Fruit fly (Drosophila melanogaster) whole organism, wandering third instar larva: ENCODE measurements around the gene Ccp84Af.

ENCODE experiments used
- CG9705 ChIP-seq: fragments of 200-800 bp; sonication (Bioruptor generic); optimal IDR thresholded peaks from 2 replicates; lab custom pipeline; 2018; ENCODE audit warnings: missing biosample characterization, mild to moderate bottlenecking, missing genetic modification characterization
- Dfd ChIP-seq: fragments of >200 bp; optimal IDR thresholded peaks from 2 replicates; lab custom pipeline; 2017; ENCODE audit warnings: missing biosample characterization, missing genetic modification characterization
- Dif ChIP-seq: fragments of 200-275, 200-300 bp; sonication (Bioruptor generic); optimal IDR thresholded peaks from 2 replicates; lab custom pipeline; 2018; ENCODE audit warnings: missing biosample characterization, missing genetic modification characterization; ENCODE audit not compliant: partially characterized antibody
- GATAd ChIP-seq: sonication (Bioruptor generic); optimal IDR thresholded peaks from 2 replicates; lab custom pipeline; 2016; ENCODE audit warnings: missing biosample characterization, missing genetic modification characterization
- HLH106 ChIP-seq: fragments of 200-800 bp; optimal IDR thresholded peaks from 3 replicates; lab custom pipeline; 2019; ENCODE audit warnings: missing biosample characterization, mild to moderate bottlenecking, missing genetic modification characterization, moderate library complexity
- Hnf4 ChIP-seq: fragments of 200-800 bp; sonication (Bioruptor generic); optimal IDR thresholded peaks from 2 replicates; lab custom pipeline; 2016; ENCODE audit warnings: missing biosample characterization, mild to moderate bottlenecking, missing genetic modification characterization
- Hr78 ChIP-seq: fragments of >200 bp; optimal IDR thresholded peaks from 2 replicates; lab custom pipeline; 2017; ENCODE audit warnings: missing biosample characterization, missing genetic modification characterization
- Jra ChIP-seq: sonication (Bioruptor generic); optimal IDR thresholded peaks from 2 replicates; lab custom pipeline; 2016; ENCODE audit warnings: missing biosample characterization, missing genetic modification characterization
- Mio ChIP-seq: sonication (Bioruptor generic); optimal IDR thresholded peaks from 2 replicates; lab custom pipeline; 2016; ENCODE audit warnings: missing biosample characterization, missing genetic modification characterization
- Myc ChIP-seq: fragments of >200 bp; optimal IDR thresholded peaks from 2 replicates; lab custom pipeline; 2017
- N ChIP-seq: fragments of >200 bp; optimal IDR thresholded peaks from 2 replicates; lab custom pipeline; 2018; ENCODE audit warnings: missing biosample characterization, missing external identifiers, missing genetic modification characterization
- OdsH ChIP-seq: fragments of 200-800 bp; sonication (Bioruptor generic); optimal IDR thresholded peaks from 2 replicates; lab custom pipeline; 2016; ENCODE audit warnings: missing biosample characterization, mild to moderate bottlenecking, missing genetic modification characterization
- Rel ChIP-seq, 2 experiments: fragments of 200-800 bp; sonication (Bioruptor generic) in 1 of 2; optimal IDR thresholded peaks; 2 replicates in 1 of 2; 3 replicates in 1 of 2; lab custom pipeline; 2016 to 2019; ENCODE audit warnings: mild to moderate bottlenecking in 2 of 2, missing biosample characterization in 2 of 2, missing genetic modification characterization in 2 of 2, moderate library complexity in 1 of 2
- Vsx2 ChIP-seq: fragments of 200-300, 225-300 bp; sonication (Bioruptor generic); optimal IDR thresholded peaks from 2 replicates; lab custom pipeline; 2018; ENCODE audit warnings: missing biosample characterization, missing genetic modification characterization; ENCODE audit not compliant: partially characterized antibody
- br ChIP-seq: fragments of 200-800 bp; sonication (Bioruptor generic); optimal IDR thresholded peaks from 2 replicates; lab custom pipeline; 2016; ENCODE audit warnings: missing biosample characterization, missing genetic modification characterization
- dl ChIP-seq, 2 experiments: fragments of 175-275, 200-275 bp in 1 of 2; fragments of 200-275 bp in 1 of 2; sonication (Bioruptor generic); optimal IDR thresholded peaks; lab custom pipeline; 2018; ENCODE audit warnings: mild to moderate bottlenecking in 2 of 2, missing biosample characterization in 2 of 2, missing genetic modification characterization in 2 of 2, moderate library complexity in 2 of 2; ENCODE audit not compliant: partially characterized antibody in 2 of 2, insufficient read depth in 1 of 2
- dsf ChIP-seq: sonication (Bioruptor generic); optimal IDR thresholded peaks from 2 replicates; lab custom pipeline; 2016; ENCODE audit warnings: missing biosample characterization, missing genetic modification characterization, borderline replicate concordance
- ey ChIP-seq: fragments of 200-800 bp; sonication (Bioruptor generic); optimal IDR thresholded peaks from 2 replicates; lab custom pipeline; 2016; ENCODE audit warnings: missing biosample characterization, missing genetic modification characterization
- foxo ChIP-seq, 2 experiments: fragments of 200-800 bp; sonication (Bioruptor generic); optimal IDR thresholded peaks; 2 replicates in 1 of 2; 3 replicates in 1 of 2; lab custom pipeline; 2016 to 2017; ENCODE audit warnings: missing biosample characterization in 2 of 2, missing genetic modification characterization in 2 of 2
- h ChIP-seq: fragments of 200-800 bp; sonication (Bioruptor generic); optimal IDR thresholded peaks from 3 replicates; lab custom pipeline; 2016; ENCODE audit warnings: missing biosample characterization, mild to moderate bottlenecking, missing genetic modification characterization
- jim ChIP-seq: fragments of 175-275, 200-325 bp; sonication (Bioruptor generic); optimal IDR thresholded peaks from 2 replicates; lab custom pipeline; 2016; ENCODE audit warnings: missing biosample characterization, mild to moderate bottlenecking, missing genetic modification characterization
- lola ChIP-seq: fragments of >200 bp; optimal IDR thresholded peaks from 2 replicates; lab custom pipeline; 2017; ENCODE audit warnings: missing biosample characterization, missing genetic modification characterization
- pan ChIP-seq: fragments of >200 bp; optimal IDR thresholded peaks from 2 replicates; lab custom pipeline; 2017
- psq ChIP-seq: fragments of 200-800 bp; sonication (Bioruptor generic); optimal IDR thresholded peaks from 3 replicates; lab custom pipeline; 2017; ENCODE audit warnings: missing biosample characterization, mild to moderate bottlenecking, missing genetic modification characterization, moderate library complexity
- rgr ChIP-seq: fragments of 200-800 bp; sonication (Bioruptor generic); optimal IDR thresholded peaks from 3 replicates; lab custom pipeline; 2016; ENCODE audit warnings: missing biosample characterization, mild to moderate bottlenecking, missing genetic modification characterization
- sage ChIP-seq: fragments of 200-800 bp; sonication (Bioruptor generic); optimal IDR thresholded peaks from 2 replicates; lab custom pipeline; 2016; ENCODE audit warnings: missing biosample characterization, mild to moderate bottlenecking, missing genetic modification characterization
- sv ChIP-seq: fragments of 200-800 bp; sonication (Bioruptor generic); optimal IDR thresholded peaks from 3 replicates; lab custom pipeline; 2016; ENCODE audit warnings: missing biosample characterization, missing genetic modification characterization
- tai ChIP-seq: sonication (Bioruptor generic); optimal IDR thresholded peaks from 2 replicates; lab custom pipeline; 2016; ENCODE audit warnings: missing biosample characterization, missing genetic modification characterization
- woc ChIP-seq: sonication (Bioruptor generic); optimal IDR thresholded peaks from 2 replicates; lab custom pipeline; 2016; ENCODE audit warnings: missing biosample characterization, mild to moderate bottlenecking, missing genetic modification characterization

Ccp84Af gene

DNA sequence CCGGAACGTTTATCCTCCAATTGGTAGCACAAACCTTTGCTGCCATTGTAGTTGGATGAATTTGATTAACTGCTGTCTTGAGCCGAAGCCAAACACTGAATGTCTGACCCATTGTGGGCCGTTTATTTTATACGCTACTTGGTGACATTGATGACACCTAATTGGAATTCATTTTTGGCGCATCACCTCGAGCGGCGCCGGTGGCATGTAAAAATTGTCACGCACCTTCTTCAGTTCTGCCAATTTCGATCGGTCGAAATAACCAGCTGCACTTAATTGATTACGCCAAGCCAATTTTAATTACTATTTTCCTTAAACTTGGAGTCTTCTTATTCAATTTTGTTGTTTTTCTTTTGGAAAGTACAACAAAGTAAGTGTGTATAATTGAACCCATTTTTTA lies 1.6 kb upstream of the Ccp84Af start, which contains the start of gene Ccp84Ae:
TSS of gene Ccp84Ae (minus strand) at position 101 of the 400 bp plus-strand sequence.
- TF ChIP-seq CG9705 (GFP tag; lab: Kevin White, UChicago) (no peak), pan (no peak), Mio (GFP tag; lab: Kevin White, UChicago) (no peak), Jra (GFP tag; lab: Kevin White, UChicago) (no peak), sv (no peak), Dfd (GFP tag; lab: Kevin White, UChicago) (no peak), OdsH (GFP tag; lab: Kevin White, UChicago) (no peak)
- TF ChIP-seq, all 38 proteins: peak for 0

DNA sequence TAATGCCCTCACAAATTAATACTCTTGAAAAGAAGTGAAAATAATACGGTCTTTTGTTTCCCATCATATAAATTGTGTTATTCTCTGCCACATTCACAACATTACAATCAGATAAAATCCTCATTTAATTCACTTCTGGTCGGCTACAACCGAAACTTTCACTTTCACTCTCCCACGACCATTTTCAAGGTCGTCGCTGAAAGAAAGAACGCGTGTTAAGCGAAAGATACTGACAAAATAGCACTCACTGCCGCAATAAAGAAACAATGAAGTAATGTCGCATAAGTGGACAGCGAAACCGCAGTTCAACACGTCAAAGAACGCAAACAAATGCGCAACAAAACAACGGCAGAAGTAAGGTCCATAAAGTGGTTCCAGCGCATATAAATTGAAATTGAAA lies 1.9 kb downstream of the Ccp84Af start:
- no peak for TF ChIP-seq Dfd (GFP tag; lab: Kevin White, UChicago)
- TF ChIP-seq Hr78 (GFP tag; lab: Kevin White, UChicago), result no peak
- TF ChIP-seq dl (GFP tag; optimal IDR thresholded peaks at IDR 0.05; lab: Kevin White, UChicago; ENCODE audit: insufficient read depth in 1 of 2, partially characterized antibody in 2 of 2), result no peak
- TF ChIP-seq foxo (GFP tag; optimal IDR thresholded peaks at IDR 0.05; lab: Kevin White, UChicago), result no peak
- no peak for TF ChIP-seq sage (GFP tag; lab: Kevin White, UChicago)

DNA sequence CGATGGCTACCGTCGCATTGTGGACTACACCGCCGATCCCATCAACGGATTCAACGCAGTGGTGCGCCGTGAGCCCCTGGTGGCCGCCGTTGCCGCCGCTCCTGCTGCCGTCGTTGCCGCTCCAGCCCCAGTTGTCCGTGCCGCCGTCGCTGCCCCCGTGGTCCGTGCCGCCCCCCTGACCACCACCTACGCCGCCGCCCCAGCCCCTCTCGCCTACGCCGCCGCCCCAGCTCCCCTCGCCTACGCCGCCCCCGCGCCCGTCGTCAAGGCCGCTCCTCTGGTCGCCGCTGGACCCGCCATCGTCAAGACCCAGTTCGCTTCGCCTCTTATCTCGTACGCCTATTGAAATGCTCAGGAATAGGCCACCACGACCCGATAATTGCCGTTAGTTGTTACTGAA lies 2.8 kb downstream of the Ccp84Af start:
- TF ChIP-seq Dfd (GFP tag; lab: Kevin White, UChicago) (peak; percentile 85), sv (no peak)

DNA sequence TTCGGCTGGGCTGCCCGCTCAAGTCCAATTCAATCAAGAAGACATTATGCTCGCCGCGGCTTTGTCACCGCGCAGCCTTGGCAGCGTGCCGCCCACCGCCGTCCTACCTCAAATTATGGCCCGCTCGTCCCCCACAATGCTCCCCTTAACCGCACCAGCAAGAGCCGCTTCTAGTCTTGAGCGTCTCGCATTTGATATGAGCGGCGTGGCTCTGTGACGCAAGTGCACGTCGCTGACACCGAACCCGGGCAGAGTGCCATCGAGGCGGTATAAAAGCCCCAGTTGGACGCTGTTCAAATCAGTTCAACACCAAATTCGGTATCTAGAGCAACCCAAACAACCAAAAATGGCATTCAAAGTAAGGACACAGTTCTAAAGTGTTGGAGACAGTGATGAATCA lies 3.6 kb downstream of the Ccp84Af start, which contains the start of gene Ccp84Ag:
TSS of gene Ccp84Ag (plus strand) at position 301 of the 400 bp plus-strand sequence.
- TF ChIP-seq Rel (GFP tag; optimal IDR thresholded peaks at IDR 0.05; lab: Kevin White, UChicago) (no peak), Rel (tag; optimal IDR thresholded peaks at IDR 0.05; lab: Kevin White, UChicago) (no peak), Myc (lab: Kevin White, UChicago) (no peak), psq (GFP tag; lab: Kevin White, UChicago) (no peak), lola (GFP tag; lab: Kevin White, UChicago) (no peak), dl (GFP tag; optimal IDR thresholded peaks at IDR 0.05; lab: Kevin White, UChicago; ENCODE audit: insufficient read depth in 1 of 2, partially characterized antibody in 2 of 2) (no peak), Dfd (GFP tag; lab: Kevin White, UChicago) (no peak), woc (no peak), dsf (no peak), ey (GFP tag; lab: Kevin White, UChicago) (no peak)

DNA sequence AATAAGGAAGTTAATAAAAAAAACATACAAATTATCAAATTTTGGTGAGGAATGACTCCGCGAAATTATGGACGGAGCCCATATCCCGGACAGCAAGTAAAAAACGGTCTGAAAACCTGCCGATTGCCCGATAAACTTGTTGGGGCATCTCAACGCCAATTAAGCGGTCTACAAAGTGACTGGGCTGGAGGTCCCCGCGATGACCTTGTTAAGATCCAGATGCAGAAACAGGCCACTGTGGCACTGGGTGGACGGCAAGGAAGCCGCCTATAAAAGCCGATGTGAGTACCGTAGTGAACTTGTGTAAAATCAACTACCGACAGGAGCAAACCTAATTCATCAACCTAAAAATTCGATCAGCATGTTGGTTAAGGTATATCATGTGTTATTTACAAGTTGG lies 5.9 kb downstream of the Ccp84Af start, which contains the start of gene Edg84A:
TSS of gene Edg84A (plus strand) at position 301 of the 400 bp plus-strand sequence.
- TF ChIP-seq HLH106 (tag; lab: Kevin White, UChicago) (no peak), woc (no peak), psq (GFP tag; lab: Kevin White, UChicago) (no peak), Vsx2 (GFP tag; lab: Kevin White, UChicago) (no peak), Jra (GFP tag; lab: Kevin White, UChicago) (no peak), rgr (no peak), dl (GFP tag; optimal IDR thresholded peaks at IDR 0.05; lab: Kevin White, UChicago; ENCODE audit: insufficient read depth in 1 of 2, partially characterized antibody in 2 of 2) (no peak), sv (no peak), h (GFP tag; lab: Kevin White, UChicago) (no peak), lola (GFP tag; lab: Kevin White, UChicago) (no peak)
- TF ChIP-seq, all 38 proteins: peak for 0

DNA sequence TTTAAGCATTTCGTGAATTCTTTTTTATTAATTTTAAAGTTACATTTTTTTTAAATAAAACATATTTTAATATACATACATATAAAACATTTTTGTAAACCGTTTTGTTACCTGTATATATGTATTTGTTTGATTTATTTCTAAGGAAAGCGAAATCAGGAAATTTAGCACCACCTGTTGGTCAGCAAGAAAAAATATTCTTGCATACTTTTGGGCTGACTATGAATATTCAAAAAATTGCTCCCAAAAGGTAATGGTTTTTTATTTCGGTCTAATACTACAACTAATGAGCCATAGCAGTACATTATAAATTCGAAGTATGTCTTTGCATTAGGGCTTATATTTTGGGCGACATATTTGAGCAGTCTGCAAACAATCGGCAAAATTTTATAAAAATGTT lies 6.4 kb downstream of the Ccp84Af start:
- TF ChIP-seq Myc (lab: Kevin White, UChicago) (peak; percentile 15), br (GFP tag; lab: Kevin White, UChicago) (no peak), lola (GFP tag; lab: Kevin White, UChicago) (no peak)

DNA sequence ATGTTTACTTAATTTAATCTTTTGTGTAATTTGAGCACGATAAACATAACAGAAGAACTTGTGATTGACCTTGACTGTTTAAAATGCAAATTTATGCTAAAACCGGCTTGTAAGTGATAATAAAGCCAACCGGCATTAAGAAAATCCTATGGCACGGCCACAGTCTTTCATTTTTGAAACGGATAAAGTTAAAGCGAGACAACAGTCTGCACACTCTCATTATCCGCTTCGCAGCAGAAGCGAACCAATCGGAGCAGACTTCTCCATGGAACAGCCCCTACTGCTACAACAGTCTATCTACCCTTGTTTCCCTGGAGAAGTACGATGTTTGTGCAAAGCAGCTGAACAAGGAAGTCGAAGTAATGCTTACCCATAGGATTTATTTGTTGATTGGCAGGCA lies 6.9 kb downstream of the Ccp84Af start:
- TF ChIP-seq ey (GFP tag; lab: Kevin White, UChicago) (no peak), Hr78 (GFP tag; lab: Kevin White, UChicago) (no peak)

DNA sequence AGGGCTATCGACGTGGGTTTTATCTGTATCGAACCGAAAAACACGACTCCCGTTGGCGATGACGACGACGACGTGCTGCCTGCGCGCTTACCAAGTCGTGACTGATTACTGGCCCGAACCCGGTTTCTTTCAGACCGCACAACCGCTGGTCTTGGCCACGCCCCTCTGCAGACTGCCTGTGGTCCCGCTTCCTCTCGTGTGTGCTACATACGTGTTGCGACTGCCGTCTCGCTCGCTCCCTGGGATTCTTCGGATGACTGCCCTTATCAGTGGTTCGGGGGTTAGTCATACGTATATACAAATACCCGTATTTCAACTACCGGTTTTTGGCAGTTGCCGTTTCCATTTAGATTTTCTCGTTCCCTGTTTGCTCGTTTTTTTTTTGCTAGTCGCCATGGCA lies 11.6 kb downstream of the Ccp84Af start, which contains the start of gene lab:
TSS of gene lab (minus strand) at position 111 of the 400 bp plus-strand sequence.
- TF ChIP-seq CG9705 (GFP tag; lab: Kevin White, UChicago) (no peak), HLH106 (tag; lab: Kevin White, UChicago) (no peak), sage (GFP tag; lab: Kevin White, UChicago) (no peak), N (no peak), h (GFP tag; lab: Kevin White, UChicago) (no peak), jim (GFP tag; lab: Kevin White, UChicago) (no peak), Rel (GFP tag; optimal IDR thresholded peaks at IDR 0.05; lab: Kevin White, UChicago) (no peak), Rel (tag; optimal IDR thresholded peaks at IDR 0.05; lab: Kevin White, UChicago) (no peak), dl (GFP tag; optimal IDR thresholded peaks at IDR 0.05; lab: Kevin White, UChicago; ENCODE audit: insufficient read depth in 1 of 2, partially characterized antibody in 2 of 2) (peak; percentile 44 to 52), psq (GFP tag; lab: Kevin White, UChicago) (no peak), Dif (GFP tag; lab: Kevin White, UChicago) (peak; percentile 84), rgr (no peak), foxo (GFP tag; optimal IDR thresholded peaks at IDR 0.05; lab: Kevin White, UChicago) (no peak), woc (no peak), ey (GFP tag; lab: Kevin White, UChicago) (no peak), Vsx2 (GFP tag; lab: Kevin White, UChicago) (peak; percentile 78), tai (GFP tag; lab: Kevin White, UChicago) (no peak), Hnf4 (no peak), sv (no peak), GATAd (GFP tag; lab: Kevin White, UChicago) (peak; percentile 73), Dfd (GFP tag; lab: Kevin White, UChicago) (no peak), Myc (lab: Kevin White, UChicago) (no peak), Mio (GFP tag; lab: Kevin White, UChicago) (no peak), Jra (GFP tag; lab: Kevin White, UChicago) (peak; percentile 61)
- TF ChIP-seq, all 38 proteins: peak for 5
